Fruit fly (Drosophila melanogaster) whole organism, wandering third instar larva: ENCODE measurements around the gene Osi17.
A peak's percentile ranks its signal among the peaks of the same experiment; 100 is the strongest.

Experiments used
- Abd-B ChIP-seq: fragments of >200 bp; optimal IDR thresholded peaks from 2 replicates; lab custom pipeline; 2017; ENCODE audit warnings: missing biosample characterization, missing genetic modification characterization
- CG32264 ChIP-seq: fragments of 200-800 bp; sonication (Bioruptor generic); optimal IDR thresholded peaks from 2 replicates; lab custom pipeline; 2016; ENCODE audit warnings: missing biosample characterization, missing genetic modification characterization
- CG9705 ChIP-seq: fragments of 200-800 bp; sonication (Bioruptor generic); optimal IDR thresholded peaks from 2 replicates; lab custom pipeline; 2018; ENCODE audit warnings: missing biosample characterization, mild to moderate bottlenecking, missing genetic modification characterization
- CrebA ChIP-seq: fragments of 200-800 bp; sonication (Bioruptor generic); optimal IDR thresholded peaks from 2 replicates; lab custom pipeline; 2016; ENCODE audit warnings: missing biosample characterization, mild to moderate bottlenecking, missing genetic modification characterization, borderline replicate concordance
- Dfd ChIP-seq: fragments of >200 bp; optimal IDR thresholded peaks from 2 replicates; lab custom pipeline; 2017; ENCODE audit warnings: missing biosample characterization, missing genetic modification characterization
- Dif ChIP-seq: fragments of 200-275, 200-300 bp; sonication (Bioruptor generic); optimal IDR thresholded peaks from 2 replicates; lab custom pipeline; 2018; ENCODE audit warnings: missing biosample characterization, missing genetic modification characterization; ENCODE audit not compliant: partially characterized antibody
- GATAd ChIP-seq: sonication (Bioruptor generic); optimal IDR thresholded peaks from 2 replicates; lab custom pipeline; 2016; ENCODE audit warnings: missing biosample characterization, missing genetic modification characterization
- HLH106 ChIP-seq: fragments of 200-800 bp; optimal IDR thresholded peaks from 3 replicates; lab custom pipeline; 2019; ENCODE audit warnings: missing biosample characterization, mild to moderate bottlenecking, missing genetic modification characterization, moderate library complexity
- Hnf4 ChIP-seq: fragments of 200-800 bp; sonication (Bioruptor generic); optimal IDR thresholded peaks from 2 replicates; lab custom pipeline; 2016; ENCODE audit warnings: missing biosample characterization, mild to moderate bottlenecking, missing genetic modification characterization
- Hr78 ChIP-seq: fragments of >200 bp; optimal IDR thresholded peaks from 2 replicates; lab custom pipeline; 2017; ENCODE audit warnings: missing biosample characterization, missing genetic modification characterization
- Hr83 ChIP-seq: fragments of 200-300 bp; sonication (Bioruptor generic); optimal IDR thresholded peaks from 2 replicates; lab custom pipeline; 2016; ENCODE audit warnings: missing biosample characterization, mild to moderate bottlenecking, missing genetic modification characterization, moderate library complexity; ENCODE audit not compliant: poor library complexity, severe bottlenecking
- Jra ChIP-seq: sonication (Bioruptor generic); optimal IDR thresholded peaks from 2 replicates; lab custom pipeline; 2016; ENCODE audit warnings: missing biosample characterization, missing genetic modification characterization
- Mio ChIP-seq: sonication (Bioruptor generic); optimal IDR thresholded peaks from 2 replicates; lab custom pipeline; 2016; ENCODE audit warnings: missing biosample characterization, missing genetic modification characterization
- N ChIP-seq: fragments of >200 bp; optimal IDR thresholded peaks from 2 replicates; lab custom pipeline; 2018; ENCODE audit warnings: missing biosample characterization, missing external identifiers, missing genetic modification characterization
- Rel ChIP-seq, 2 experiments: fragments of 200-800 bp; sonication (Bioruptor generic) in 1 of 2; optimal IDR thresholded peaks; 2 replicates in 1 of 2; 3 replicates in 1 of 2; lab custom pipeline; 2016 to 2019; ENCODE audit warnings: mild to moderate bottlenecking in 2 of 2, missing biosample characterization in 2 of 2, missing genetic modification characterization in 2 of 2, moderate library complexity in 1 of 2
- Sp1 ChIP-seq: fragments of 200-800 bp; sonication (Bioruptor generic); optimal IDR thresholded peaks from 3 replicates; lab custom pipeline; 2019; ENCODE audit warnings: missing biosample characterization, mild to moderate bottlenecking, missing genetic modification characterization, moderate library complexity
- Vsx2 ChIP-seq: fragments of 200-300, 225-300 bp; sonication (Bioruptor generic); optimal IDR thresholded peaks from 2 replicates; lab custom pipeline; 2018; ENCODE audit warnings: missing biosample characterization, missing genetic modification characterization; ENCODE audit not compliant: partially characterized antibody
- br ChIP-seq: fragments of 200-800 bp; sonication (Bioruptor generic); optimal IDR thresholded peaks from 2 replicates; lab custom pipeline; 2016; ENCODE audit warnings: missing biosample characterization, missing genetic modification characterization
- brk ChIP-seq: fragments of 200-800 bp; sonication (Bioruptor generic); optimal IDR thresholded peaks from 2 replicates; lab custom pipeline; 2016; ENCODE audit warnings: missing biosample characterization, mild to moderate bottlenecking, missing genetic modification characterization
- dl ChIP-seq, 2 experiments: fragments of 175-275, 200-275 bp in 1 of 2; fragments of 200-275 bp in 1 of 2; sonication (Bioruptor generic); optimal IDR thresholded peaks; lab custom pipeline; 2018; ENCODE audit warnings: mild to moderate bottlenecking in 2 of 2, missing biosample characterization in 2 of 2, missing genetic modification characterization in 2 of 2, moderate library complexity in 2 of 2; ENCODE audit not compliant: partially characterized antibody in 2 of 2, insufficient read depth in 1 of 2
- dsf ChIP-seq: sonication (Bioruptor generic); optimal IDR thresholded peaks from 2 replicates; lab custom pipeline; 2016; ENCODE audit warnings: missing biosample characterization, missing genetic modification characterization, borderline replicate concordance
- ey ChIP-seq: fragments of 200-800 bp; sonication (Bioruptor generic); optimal IDR thresholded peaks from 2 replicates; lab custom pipeline; 2016; ENCODE audit warnings: missing biosample characterization, missing genetic modification characterization
- foxo ChIP-seq, 2 experiments: fragments of 200-800 bp; sonication (Bioruptor generic); optimal IDR thresholded peaks; 2 replicates in 1 of 2; 3 replicates in 1 of 2; lab custom pipeline; 2016 to 2017; ENCODE audit warnings: missing biosample characterization in 2 of 2, missing genetic modification characterization in 2 of 2
- jim ChIP-seq: fragments of 175-275, 200-325 bp; sonication (Bioruptor generic); optimal IDR thresholded peaks from 2 replicates; lab custom pipeline; 2016; ENCODE audit warnings: missing biosample characterization, mild to moderate bottlenecking, missing genetic modification characterization
- lola ChIP-seq: fragments of >200 bp; optimal IDR thresholded peaks from 2 replicates; lab custom pipeline; 2017; ENCODE audit warnings: missing biosample characterization, missing genetic modification characterization
- pan ChIP-seq: fragments of >200 bp; optimal IDR thresholded peaks from 2 replicates; lab custom pipeline; 2017
- psq ChIP-seq: fragments of 200-800 bp; sonication (Bioruptor generic); optimal IDR thresholded peaks from 3 replicates; lab custom pipeline; 2017; ENCODE audit warnings: missing biosample characterization, mild to moderate bottlenecking, missing genetic modification characterization, moderate library complexity
- rgr ChIP-seq: fragments of 200-800 bp; sonication (Bioruptor generic); optimal IDR thresholded peaks from 3 replicates; lab custom pipeline; 2016; ENCODE audit warnings: missing biosample characterization, mild to moderate bottlenecking, missing genetic modification characterization
- sage ChIP-seq: fragments of 200-800 bp; sonication (Bioruptor generic); optimal IDR thresholded peaks from 2 replicates; lab custom pipeline; 2016; ENCODE audit warnings: missing biosample characterization, mild to moderate bottlenecking, missing genetic modification characterization
- sv ChIP-seq: fragments of 200-800 bp; sonication (Bioruptor generic); optimal IDR thresholded peaks from 3 replicates; lab custom pipeline; 2016; ENCODE audit warnings: missing biosample characterization, missing genetic modification characterization
- tai ChIP-seq: sonication (Bioruptor generic); optimal IDR thresholded peaks from 2 replicates; lab custom pipeline; 2016; ENCODE audit warnings: missing biosample characterization, missing genetic modification characterization
- usp ChIP-seq: fragments of >200 bp; optimal IDR thresholded peaks from 2 replicates; lab custom pipeline; 2017; ENCODE audit warnings: missing biosample characterization, missing genetic modification characterization
- woc ChIP-seq: sonication (Bioruptor generic); optimal IDR thresholded peaks from 2 replicates; lab custom pipeline; 2016; ENCODE audit warnings: missing biosample characterization, mild to moderate bottlenecking, missing genetic modification characterization

Gene Osi17

dm6 chr3R:6348943-6349342 is 37.4 kb downstream of the Osi17 start, which contains the start of gene Hr83:
Gene Hr83 (plus strand): TSS chr3R:6349243.
- TF ChIP-seq brk (GFP tag; lab: Kevin White, UChicago): no peak
- TF ChIP-seq Dif: no peak
- no peak for TF ChIP-seq Hr78 (GFP tag; lab: Kevin White, UChicago)
- no peak for TF ChIP-seq pan
- TF ChIP-seq Dfd (GFP tag; lab: Kevin White, UChicago): no peak
- TF ChIP-seq CrebA: no peak
- no peak for TF ChIP-seq sv (GFP tag; lab: Kevin White, UChicago)
- TF ChIP-seq GATAd: no peak
- TF ChIP-seq CG9705 (GFP tag; lab: Kevin White, UChicago): no peak
- TF ChIP-seq Sp1: no peak
- TF ChIP-seq dsf (GFP tag; lab: Kevin White, UChicago): no peak
- TF ChIP-seq Mio: no peak
- TF ChIP-seq br (GFP tag; lab: Kevin White, UChicago): no peak
- TF ChIP-seq Abd-B (GFP tag; lab: Kevin White, UChicago): no peak
- no peak for TF ChIP-seq ey (GFP tag; lab: Kevin White, UChicago)

DNA sequence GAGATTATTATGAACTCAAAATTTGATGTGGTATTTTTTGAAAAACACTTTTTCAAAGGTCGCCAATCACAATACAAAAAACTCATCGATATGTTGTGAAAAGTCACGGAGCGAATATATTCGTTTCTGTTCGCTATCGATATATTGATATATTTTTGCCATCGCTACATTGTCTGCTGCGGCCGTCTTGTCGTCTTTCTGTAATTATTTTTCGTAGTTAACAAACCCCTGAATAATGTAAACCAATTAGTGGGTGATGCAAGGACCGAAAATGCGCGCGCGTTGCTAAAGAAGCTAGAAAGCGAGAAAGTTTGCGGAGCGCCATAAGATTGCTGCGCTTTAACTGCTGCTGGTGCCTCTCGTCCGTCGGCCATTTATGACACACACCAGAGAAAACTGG is 39.2 kb downstream of the Osi17 start, which contains the start of gene Pak:
TSS of gene Pak (plus strand) at position 142 of the 400 bp plus-strand sequence.
- no peak for TF ChIP-seq psq (GFP tag; lab: Kevin White, UChicago)
- no peak for TF ChIP-seq dl (GFP tag; optimal IDR thresholded peaks at IDR 0.05; lab: Kevin White, UChicago; ENCODE audit: insufficient read depth in 1 of 2, partially characterized antibody in 2 of 2)
- peak; percentile 29 for TF ChIP-seq Hnf4
- TF ChIP-seq sage (GFP tag; lab: Kevin White, UChicago): no peak
- TF ChIP-seq Hr83: peak; percentile 91
- no peak for TF ChIP-seq foxo (GFP tag; optimal IDR thresholded peaks at IDR 0.05; lab: Kevin White, UChicago)
- no peak for TF ChIP-seq Mio
- no peak for TF ChIP-seq Rel (GFP tag; optimal IDR thresholded peaks at IDR 0.05; lab: Kevin White, UChicago)
- TF ChIP-seq Rel (tag; optimal IDR thresholded peaks at IDR 0.05; lab: Kevin White, UChicago): no peak
- TF ChIP-seq woc (GFP tag; lab: Kevin White, UChicago): peak; percentile 42
- TF ChIP-seq ey (GFP tag; lab: Kevin White, UChicago): no peak
- TF ChIP-seq GATAd: peak; percentile 15

- TF ChIP-seq usp: no peak
- TF ChIP-seq CrebA: no peak
- no peak for TF ChIP-seq psq (GFP tag; lab: Kevin White, UChicago)
- no peak for TF ChIP-seq sage (GFP tag; lab: Kevin White, UChicago)
- no peak for TF ChIP-seq Jra (GFP tag; lab: Kevin White, UChicago)
- TF ChIP-seq Dif: no peak
- TF ChIP-seq CG32264 (GFP tag; lab: Kevin White, UChicago): no peak
- TF ChIP-seq rgr (GFP tag; lab: Kevin White, UChicago): no peak
- TF ChIP-seq GATAd: no peak
These were observed 39.6 kb downstream of the Osi17 start for dm6 chr3R:6351181-6351580.

dm6 chr3R:6351696-6352378 is 40.3 kb downstream of the Osi17 start:
- TF ChIP-seq CG9705 (GFP tag; lab: Kevin White, UChicago) (no peak), rgr (GFP tag; lab: Kevin White, UChicago) (peak; percentile 18), HLH106 (tag; lab: Kevin White, UChicago) (peak; percentile 2), foxo (GFP tag; optimal IDR thresholded peaks at IDR 0.05; lab: Kevin White, UChicago) (peak in 1 of 2 experiments; percentile 22)

- TF ChIP-seq lola (GFP tag; lab: Kevin White, UChicago): no peak
- no peak for TF ChIP-seq jim (GFP tag; lab: Kevin White, UChicago)
- no peak for TF ChIP-seq HLH106 (tag; lab: Kevin White, UChicago)
- no peak for TF ChIP-seq dl (GFP tag; optimal IDR thresholded peaks at IDR 0.05; lab: Kevin White, UChicago; ENCODE audit: insufficient read depth in 1 of 2, partially characterized antibody in 2 of 2)
- TF ChIP-seq GATAd: no peak
- TF ChIP-seq sage (GFP tag; lab: Kevin White, UChicago): no peak
- no peak for TF ChIP-seq tai (GFP tag; lab: Kevin White, UChicago)
- no peak for TF ChIP-seq dsf (GFP tag; lab: Kevin White, UChicago)
- TF ChIP-seq Jra (GFP tag; lab: Kevin White, UChicago): no peak
- no peak for TF ChIP-seq Mio
- no peak for TF ChIP-seq N (GFP tag; lab: Kevin White, UChicago)
- no peak for TF ChIP-seq Vsx2 (GFP tag; lab: Kevin White, UChicago)
- no peak for TF ChIP-seq brk (GFP tag; lab: Kevin White, UChicago)
- no peak for TF ChIP-seq Rel (GFP tag; optimal IDR thresholded peaks at IDR 0.05; lab: Kevin White, UChicago)
- TF ChIP-seq Rel (tag; optimal IDR thresholded peaks at IDR 0.05; lab: Kevin White, UChicago): no peak
- no peak for TF ChIP-seq psq (GFP tag; lab: Kevin White, UChicago)
- TF ChIP-seq Hr83: no peak
- TF ChIP-seq Abd-B (GFP tag; lab: Kevin White, UChicago): no peak
These were observed 40.9 kb downstream of the Osi17 start for dm6 chr3R:6352436-6352835.
